Fruit fly (Drosophila melanogaster): ENCODE results near the gene tyn.

tyn gene

DNA sequence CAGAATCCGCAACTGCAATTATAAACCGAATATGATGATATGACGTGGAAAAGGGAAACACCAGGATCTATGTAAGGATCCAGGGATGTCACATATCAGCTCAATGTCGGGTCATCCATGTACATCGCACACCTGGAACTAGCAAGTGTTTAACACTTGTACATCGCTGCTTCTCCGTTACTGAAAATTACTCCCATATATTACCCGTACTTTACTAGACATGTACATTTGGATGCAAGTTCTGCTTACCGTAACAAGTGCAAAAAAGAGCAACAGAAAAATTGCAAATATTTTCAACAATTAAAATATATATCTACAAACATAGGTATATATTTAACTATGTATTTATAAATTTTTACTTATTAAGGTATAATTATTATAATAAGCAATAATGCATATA, at the start of gene tyn:
Gene tyn (plus strand): TSS at position 301 of the 400 bp plus-strand sequence.
- TF ChIP-seq CG17801 (GFP tag; optimal IDR thresholded peaks at IDR 0.05; ENCODE audit: partially characterized antibody): no peak

DNA sequence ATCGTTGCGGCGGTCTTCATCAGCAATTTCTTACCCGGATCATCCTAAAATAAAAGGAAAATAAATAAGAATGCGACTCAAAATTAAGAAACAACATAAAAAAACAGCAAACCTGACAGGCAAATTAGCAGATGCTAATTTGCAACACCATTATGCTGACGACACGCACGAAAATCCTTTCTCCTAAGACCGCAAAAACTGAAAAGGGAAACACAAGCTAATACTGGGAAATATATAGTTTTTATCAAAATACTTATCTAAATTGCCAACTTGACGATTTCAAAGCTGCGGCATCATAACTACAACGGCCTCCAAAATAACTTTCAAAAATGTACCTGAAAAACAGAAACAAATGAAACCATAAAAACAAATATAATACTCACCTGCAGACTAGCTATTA, 25.1 kb upstream of the tyn start:
- no peak for TF ChIP-seq CG17801 (GFP tag; optimal IDR thresholded peaks at IDR 0.05; ENCODE audit: partially characterized antibody)

DNA sequence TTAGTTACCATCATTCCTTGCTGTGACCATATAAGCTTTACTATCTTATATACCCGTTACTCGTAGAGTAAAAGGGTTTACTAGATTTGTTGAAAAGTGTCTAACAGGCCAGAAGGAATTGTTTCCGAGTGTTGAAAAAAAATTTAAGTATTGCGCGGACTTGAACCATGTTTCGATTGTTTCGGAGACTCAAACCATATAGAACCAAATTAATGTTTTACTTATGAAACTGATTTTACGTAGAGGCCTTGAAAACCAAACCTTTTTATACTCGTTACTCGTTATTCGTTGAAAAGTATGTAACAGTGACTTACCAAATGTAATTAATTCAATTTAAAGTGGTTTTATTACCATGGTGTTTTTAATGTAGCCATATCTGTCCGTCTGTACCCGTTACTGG, 16.3 kb upstream of the tyn start:
- no peak for TF ChIP-seq CG17801 (GFP tag; optimal IDR thresholded peaks at IDR 0.05; ENCODE audit: partially characterized antibody)

DNA sequence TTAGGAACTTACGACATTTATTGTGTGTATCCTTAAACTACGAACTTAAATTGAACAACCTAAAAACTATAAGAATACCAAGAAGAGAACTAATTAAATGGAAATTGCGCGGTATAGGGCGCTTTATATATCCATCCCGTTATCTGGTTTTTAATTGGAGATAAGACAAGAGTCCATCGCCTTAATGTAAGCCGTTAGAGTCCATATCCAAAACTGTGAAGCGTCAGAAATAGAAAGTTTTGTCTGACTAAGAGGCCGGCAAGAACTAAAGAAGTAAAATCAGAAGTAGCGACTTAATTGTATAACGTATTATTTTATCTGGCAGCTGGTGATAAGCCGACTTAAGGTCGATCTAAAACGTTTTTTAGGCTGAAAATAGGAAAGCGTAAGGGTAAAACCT, 13.5 kb upstream of the tyn start, which contains the start of gene CG17636:
Gene CG17636 (minus strand): TSS at position 101 of the 400 bp plus-strand sequence.
- no peak for TF ChIP-seq CG17801 (GFP tag; optimal IDR thresholded peaks at IDR 0.05; ENCODE audit: partially characterized antibody)

DNA sequence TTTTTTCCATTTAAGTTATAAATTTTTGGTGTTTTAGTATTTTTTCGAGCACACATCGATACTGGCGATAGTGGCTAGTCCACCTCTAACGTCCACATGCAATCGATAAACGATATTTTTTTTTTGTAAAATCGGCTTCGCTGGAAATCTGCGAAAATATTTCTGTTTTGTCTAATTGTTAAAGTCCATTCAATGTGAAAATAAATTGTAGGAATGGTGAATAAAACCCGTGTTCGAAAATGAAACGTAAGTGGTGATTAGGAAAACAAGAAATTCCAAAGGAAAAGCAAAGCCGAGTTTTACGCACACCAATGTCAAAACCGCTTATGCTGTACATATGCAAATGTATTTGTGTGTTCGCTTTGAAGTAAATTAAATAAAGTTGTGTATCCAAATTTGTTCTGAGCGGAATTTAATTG, 12.8 kb upstream of the tyn start, which contains the start of gene RhoGAP1A:
Gene RhoGAP1A (plus strand): TSS at position 100 of the 419 bp plus-strand sequence.
- no peak for TF ChIP-seq CG17801 (GFP tag; optimal IDR thresholded peaks at IDR 0.05; ENCODE audit: partially characterized antibody)

DNA sequence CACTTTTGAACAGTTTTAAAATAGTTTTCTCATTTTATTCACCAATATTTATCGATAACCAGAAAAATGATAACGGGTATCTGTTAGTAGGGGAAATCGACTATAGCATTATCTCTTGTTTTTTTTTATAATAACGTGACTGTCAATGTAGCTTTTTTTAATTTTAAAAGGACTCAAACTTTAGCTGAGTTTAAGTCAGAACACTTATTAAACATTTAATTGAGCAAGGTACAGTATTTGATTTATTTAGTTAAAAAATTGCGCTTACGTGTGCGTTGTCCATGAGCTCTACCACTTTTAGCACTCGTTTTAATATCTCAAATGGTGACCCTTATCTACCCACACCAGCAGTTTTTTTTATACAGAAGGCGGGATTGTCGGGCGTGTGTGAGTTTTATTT, 9.6 kb upstream of the tyn start:
- no peak for TF ChIP-seq CG17801 (GFP tag; optimal IDR thresholded peaks at IDR 0.05; ENCODE audit: partially characterized antibody)

DNA sequence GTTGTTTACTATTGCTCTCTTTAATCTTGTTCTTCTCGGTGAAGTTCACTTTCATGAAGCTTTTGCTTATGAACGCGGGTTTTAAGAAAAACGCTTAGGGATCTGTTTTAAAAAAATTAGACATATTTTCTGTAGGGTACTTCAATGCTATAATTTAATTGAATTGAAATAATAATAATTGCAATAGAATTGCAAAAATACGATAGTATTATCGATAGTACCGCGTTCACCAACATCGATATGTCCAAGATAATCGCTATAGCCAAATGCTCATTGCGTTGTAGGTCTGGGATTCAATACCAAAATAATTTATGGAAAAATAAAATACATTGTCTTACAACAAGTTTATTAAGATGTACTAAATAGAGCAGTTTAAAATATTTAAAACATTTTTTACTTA, 1.8 kb downstream of the tyn start:
- peak; percentile 33 for TF ChIP-seq CG17801 (GFP tag; optimal IDR thresholded peaks at IDR 0.05; ENCODE audit: partially characterized antibody)

DNA sequence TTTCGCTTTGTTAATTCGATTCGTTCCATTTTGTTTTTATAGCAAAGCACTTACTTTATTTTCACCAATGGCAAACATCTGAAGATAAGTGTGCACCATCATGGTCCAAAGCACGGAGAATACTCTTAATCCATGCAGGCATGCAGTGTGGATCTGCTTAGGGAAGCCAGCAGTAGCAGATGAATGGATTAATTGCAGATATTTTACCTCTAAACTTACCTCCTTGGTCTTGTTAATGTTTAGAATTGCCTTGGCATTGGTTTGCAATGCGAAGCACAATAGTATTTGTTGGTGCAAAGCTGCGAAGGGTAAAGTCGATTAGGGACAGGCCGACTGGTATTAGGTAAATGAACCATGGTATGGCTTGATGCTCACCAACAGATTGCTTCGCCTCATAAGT, 5.0 kb downstream of the tyn start:
- TF ChIP-seq CG17801 (GFP tag; optimal IDR thresholded peaks at IDR 0.05; ENCODE audit: partially characterized antibody): no peak

DNA sequence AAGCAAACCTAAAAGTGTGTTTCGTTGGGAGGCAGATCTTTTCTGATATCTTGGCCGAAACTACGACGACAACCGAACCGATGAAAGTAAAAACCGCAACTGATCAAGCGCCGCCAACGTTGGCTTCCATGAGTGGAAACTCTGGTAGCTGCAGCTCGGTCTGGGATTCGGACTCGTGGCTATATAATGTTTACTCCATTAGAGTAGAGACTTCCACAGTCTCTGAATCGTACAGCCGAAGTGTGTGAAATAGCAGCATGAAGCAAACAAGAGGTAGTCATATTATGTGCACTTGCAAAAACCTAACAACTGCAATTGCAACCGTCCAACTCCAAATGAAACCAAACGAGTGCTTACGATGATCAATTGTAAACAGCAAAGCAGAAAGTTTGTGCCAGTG, 8.2 kb downstream of the tyn start, which contains the start of gene CG17707:
Gene CG17707 (minus strand): TSS at position 101 of the 400 bp plus-strand sequence.
- no peak for TF ChIP-seq CG17801 (GFP tag; optimal IDR thresholded peaks at IDR 0.05; ENCODE audit: partially characterized antibody)

DNA sequence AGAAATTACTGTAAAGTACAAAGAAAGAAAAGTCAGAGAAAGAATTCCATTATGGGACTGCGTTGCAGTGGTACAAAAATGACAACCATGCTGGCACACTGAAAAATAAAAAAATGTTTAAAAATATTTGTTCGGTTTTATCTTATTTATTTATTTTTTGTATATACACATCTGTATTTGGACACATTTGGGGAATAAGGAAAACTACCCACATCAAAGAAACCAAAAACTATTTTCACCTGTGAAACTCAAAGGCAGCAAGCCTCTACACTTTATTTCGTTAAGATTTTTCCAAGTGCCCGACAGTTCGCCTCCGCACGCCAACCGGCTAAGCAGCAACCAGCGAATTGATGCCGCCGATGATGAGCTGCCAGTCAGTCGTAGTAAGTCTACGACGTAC, 29.5 kb downstream of the tyn start:
- no peak for TF ChIP-seq CG17801 (GFP tag; optimal IDR thresholded peaks at IDR 0.05; ENCODE audit: partially characterized antibody)

DNA sequence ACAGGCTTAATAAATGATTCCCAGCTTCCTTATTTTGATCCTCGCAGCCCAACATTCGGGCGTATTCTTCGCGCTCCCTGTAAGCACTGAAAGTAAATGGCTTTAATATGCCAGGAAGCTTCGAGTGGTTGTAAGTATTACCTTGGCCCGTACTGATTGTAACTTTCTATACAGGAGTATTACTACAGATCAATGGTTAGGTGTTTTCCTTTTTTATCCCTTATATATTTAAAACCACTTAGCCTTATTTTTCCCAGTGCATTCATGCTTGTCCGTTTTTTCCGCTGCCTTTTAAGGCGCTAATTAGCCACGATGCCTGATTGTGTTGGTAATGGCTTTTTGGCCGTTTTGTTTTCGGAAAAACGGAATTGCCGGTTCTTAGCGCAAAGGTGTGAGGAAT, 33.4 kb downstream of the tyn start:
- no peak for TF ChIP-seq CG17801 (GFP tag; optimal IDR thresholded peaks at IDR 0.05; ENCODE audit: partially characterized antibody)

DNA sequence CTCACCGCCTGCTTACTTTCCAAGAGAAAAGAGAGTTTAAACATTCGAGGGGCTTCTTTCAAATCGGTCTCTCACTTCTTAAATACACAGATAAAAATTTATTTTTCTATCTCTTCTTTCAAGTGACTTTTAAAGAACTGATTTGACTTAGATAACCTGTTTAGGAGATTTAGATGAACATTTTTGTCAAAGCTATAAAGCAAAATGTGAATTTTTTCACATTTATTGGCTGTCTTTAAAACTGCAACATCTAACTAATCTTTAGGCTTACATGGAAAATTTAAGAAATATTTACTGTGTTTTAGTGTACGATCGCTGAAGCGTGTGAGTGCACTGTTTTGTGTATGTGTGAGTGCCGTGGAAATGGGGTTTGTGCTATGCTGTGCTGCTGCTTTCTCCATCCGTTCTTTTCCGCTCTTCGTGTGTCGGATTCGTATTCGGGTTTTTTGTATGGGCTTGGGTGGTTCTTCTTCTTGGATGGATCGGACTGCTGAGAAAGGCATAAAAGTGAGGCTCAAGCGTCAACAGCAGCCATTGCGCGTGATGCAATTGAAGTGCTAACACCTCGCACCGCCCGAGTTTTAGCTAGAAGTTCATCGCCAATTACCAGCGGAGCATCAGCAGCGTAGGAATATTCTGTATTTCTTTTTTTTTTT, 35.6 kb downstream of the tyn start:
- peak; percentile 65 for TF ChIP-seq CG17801 (GFP tag; optimal IDR thresholded peaks at IDR 0.05; ENCODE audit: partially characterized antibody)

DNA sequence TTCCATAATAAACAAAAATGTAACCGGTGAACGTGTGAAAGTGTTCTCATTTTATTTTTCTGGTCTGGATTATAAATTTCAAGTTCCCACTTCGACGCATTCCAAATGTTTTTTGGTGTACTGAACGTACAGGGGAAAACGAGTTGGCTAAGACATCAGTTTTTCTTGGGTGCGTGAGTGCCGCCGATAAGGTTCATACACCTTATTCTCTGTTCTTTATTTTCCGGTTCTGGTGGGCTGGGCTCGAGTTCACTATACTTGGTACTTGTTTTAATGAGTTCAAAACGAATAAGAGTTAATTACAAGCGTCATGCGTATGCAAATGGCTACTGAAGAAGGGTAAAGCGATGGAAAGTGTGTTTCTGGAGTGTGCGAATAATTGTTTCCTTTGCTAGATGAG, 40.3 kb downstream of the tyn start:
- TF ChIP-seq CG17801 (GFP tag; optimal IDR thresholded peaks at IDR 0.05; ENCODE audit: partially characterized antibody): no peak

DNA sequence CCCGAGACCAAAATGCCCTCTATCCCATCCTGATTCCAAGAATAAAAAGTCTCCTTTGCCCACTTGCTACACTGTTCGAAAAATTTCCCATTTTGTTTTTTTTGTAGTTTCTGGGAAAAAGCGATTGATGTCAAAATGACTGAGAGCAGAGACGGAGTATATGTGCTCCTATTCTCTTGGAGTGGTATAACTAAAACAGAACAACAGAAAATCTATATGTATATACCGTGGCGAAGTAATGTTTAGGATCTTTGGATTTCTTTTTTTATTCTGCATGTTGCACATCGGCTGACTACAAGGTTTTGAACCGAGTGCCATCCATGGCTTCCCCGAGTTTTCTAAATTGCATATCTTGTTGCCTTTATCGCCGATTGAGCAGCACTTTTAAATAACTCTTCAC, 50.9 kb downstream of the tyn start:
- TF ChIP-seq CG17801 (GFP tag; optimal IDR thresholded peaks at IDR 0.05; ENCODE audit: partially characterized antibody): no peak

DNA sequence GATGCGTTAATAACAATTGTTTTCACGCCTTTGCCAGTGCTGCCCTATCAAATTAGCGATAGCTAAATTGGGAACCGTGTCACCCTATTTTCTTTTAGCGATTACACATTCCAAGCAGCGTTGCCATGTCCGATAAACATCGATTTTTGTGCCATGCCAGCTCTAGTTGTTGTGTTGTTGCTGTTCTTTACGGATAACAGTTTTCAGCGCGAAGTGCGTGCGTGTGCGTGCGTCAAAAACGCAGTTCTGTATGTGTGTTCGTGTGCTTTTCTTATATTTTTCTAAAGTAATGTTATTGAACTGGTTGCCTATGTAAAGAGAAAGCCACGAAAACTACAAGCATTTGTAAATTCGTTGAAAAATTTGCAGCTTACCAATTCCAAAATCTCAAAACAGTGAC, 105.7 kb downstream of the tyn start, which contains the start of the genes CG3038 and G9a:
Gene CG3038 (minus strand): TSS at position 55 of the 400 bp plus-strand sequence.
Gene G9a (plus strand): TSS at position 177 of the 400 bp plus-strand sequence.
- peak; percentile 52 for TF ChIP-seq CG17801 (GFP tag; optimal IDR thresholded peaks at IDR 0.05; ENCODE audit: partially characterized antibody)

DNA sequence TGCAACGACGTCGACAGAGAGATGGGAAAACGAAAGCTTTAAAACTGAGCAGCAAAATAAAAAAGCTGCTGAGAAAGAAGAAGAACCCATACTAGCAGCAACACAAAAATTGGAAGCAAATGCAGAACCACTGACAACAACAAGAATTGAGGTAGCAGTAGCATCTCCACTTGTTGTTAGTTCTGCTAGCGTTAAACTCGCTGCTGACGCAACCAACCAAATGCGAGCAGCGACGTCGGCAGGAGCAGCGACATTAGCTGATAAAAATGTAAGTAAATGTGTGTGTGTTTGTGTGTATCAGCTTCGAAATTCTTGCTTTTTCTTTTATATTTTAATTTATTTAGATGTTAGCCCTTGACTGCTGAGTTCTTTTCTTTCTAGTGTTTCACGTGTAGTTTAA, 107.2 kb downstream of the tyn start:
- TF ChIP-seq CG17801 (GFP tag; optimal IDR thresholded peaks at IDR 0.05; ENCODE audit: partially characterized antibody): no peak
